Worm (Caenorhabditis elegans) whole organism, L4 larva: ENCODE results near the gene T28F3.9.

Experiments used
- F10B5.3 ChIP-seq: sonication (generic microtip); optimal IDR thresholded peaks from 2 replicates; lab custom pipeline; 2016; ENCODE audit warnings: mild to moderate bottlenecking, missing genetic modification characterization, missing compliant biosample characterization
- F26F4.8 ChIP-seq: fragments of 200-800 bp; sonication (Bioruptor generic); conservative IDR thresholded peaks from 2 replicates; pipeline ENCODE4 v1.3.6; 2022; ENCODE audit warnings: missing genetic modification characterization, missing compliant biosample characterization
- F37D6.2 ChIP-seq: sonication (generic microtip); optimal IDR thresholded peaks from 2 replicates; lab custom pipeline; 2016; ENCODE audit warnings: mild to moderate bottlenecking, missing genetic modification characterization, missing compliant biosample characterization
- R02D3.7 ChIP-seq: fragments of 150-350 bp; sonication (generic microtip); optimal IDR thresholded peaks from 3 replicates; lab custom pipeline; 2014; ENCODE audit warnings: missing biosample characterization, missing genetic modification characterization
- T20F7.1 ChIP-seq: fragments of 200-800 bp; sonication (Bioruptor generic); optimal IDR thresholded peaks from 2 replicates; lab custom pipeline; 2018; ENCODE audit warnings: mild to moderate bottlenecking, missing genetic modification characterization, missing compliant biosample characterization
- T26A8.4 ChIP-seq: fragments of 200-800 bp; sonication (Bioruptor generic); IDR thresholded peaks from 2 replicates; pipeline ENCODE4 v1.3.6; 2022; ENCODE audit warnings: missing genetic modification characterization, missing compliant biosample characterization
- Y48G9A.11 ChIP-seq: fragments of 200-800 bp; sonication (Bioruptor generic); IDR thresholded peaks from 2 replicates; pipeline ENCODE4 v1.3.6; 2022; ENCODE audit warnings: missing genetic modification reagents, missing genetic modification characterization, missing compliant biosample characterization
- aly-2 ChIP-seq: sonication (generic microtip); optimal IDR thresholded peaks from 2 replicates; lab custom pipeline; 2018; ENCODE audit warnings: missing biosample characterization, missing genetic modification characterization
- ama-1 ChIP-seq: fragments of 150-350 bp; optimal IDR thresholded peaks from 2 replicates; lab custom pipeline; 2014; ENCODE audit warnings: inconsistent platforms, mixed read lengths
- ceh-28 ChIP-seq: fragments of 150-350 bp; optimal IDR thresholded peaks from 2 replicates; lab custom pipeline; 2014; ENCODE audit warnings: missing biosample characterization, missing genetic modification reagents, missing genetic modification characterization
- ceh-32 ChIP-seq: sonication (generic microtip); optimal IDR thresholded peaks from 2 replicates; lab custom pipeline; 2016; ENCODE audit warnings: mild to moderate bottlenecking, missing genetic modification characterization, missing compliant biosample characterization; ENCODE audit not compliant: poor library complexity
- ces-1 ChIP-seq: fragments of 150-350 bp; sonication (generic microtip); optimal IDR thresholded peaks from 4 replicates; lab custom pipeline; 2014; ENCODE audit warnings: missing biosample characterization, missing genetic modification reagents, missing genetic modification characterization
- daf-19 ChIP-seq: fragments of 200-800 bp; sonication (Bioruptor generic); conservative IDR thresholded peaks from 2 replicates; pipeline ENCODE4 v1.3.6; 2022; ENCODE audit warnings: missing genetic modification characterization, missing compliant biosample characterization
- daf-8 ChIP-seq: fragments of 200-800 bp; sonication (Bioruptor generic); IDR thresholded peaks from 2 replicates; pipeline ENCODE4 v1.3.6; 2022; ENCODE audit warnings: missing genetic modification characterization, missing compliant biosample characterization
- dmd-6 ChIP-seq: fragments of 200-800 bp; sonication (Bioruptor generic); IDR thresholded peaks from 2 replicates; pipeline ENCODE4 v1.3.6; 2022; ENCODE audit warnings: missing genetic modification reagents, missing genetic modification characterization, missing compliant biosample characterization
- dmd-8 ChIP-seq: fragments of 200-800 bp; sonication (Bioruptor generic); IDR thresholded peaks from 2 replicates; pipeline ENCODE4 v1.3.6; 2022; ENCODE audit warnings: missing genetic modification characterization, missing compliant biosample characterization
- dmd-9 ChIP-seq: fragments of 200-800 bp; sonication (Bioruptor generic); IDR thresholded peaks from 2 replicates; pipeline ENCODE4 v1.3.6; 2022; ENCODE audit warnings: missing genetic modification reagents, missing genetic modification characterization, missing compliant biosample characterization
- egl-43 ChIP-seq: fragments of 200-800 bp; sonication (Bioruptor generic); IDR thresholded peaks from 2 replicates; pipeline ENCODE4 v1.3.6; 2022; ENCODE audit warnings: missing genetic modification reagents, missing genetic modification characterization, missing compliant biosample characterization
- fos-1 ChIP-seq: fragments of 150-350 bp; optimal IDR thresholded peaks from 2 replicates; lab custom pipeline; 2014; ENCODE audit warnings: missing biosample characterization, missing genetic modification characterization
- gei-8 ChIP-seq: fragments of 200-800 bp; sonication (Bioruptor generic); optimal IDR thresholded peaks from 2 replicates; lab custom pipeline; 2018; ENCODE audit warnings: mild to moderate bottlenecking, missing genetic modification characterization, missing compliant biosample characterization
- hlh-30 ChIP-seq: sonication (generic microtip); optimal IDR thresholded peaks from 2 replicates; lab custom pipeline; 2017; ENCODE audit warnings: antibody characterized with exemption, mild to moderate bottlenecking, missing genetic modification characterization, missing compliant biosample characterization; ENCODE audit not compliant: insufficient read depth
- lin-29 ChIP-seq: fragments of 200-800 bp; sonication (Bioruptor generic); IDR thresholded peaks from 2 replicates; pipeline ENCODE4 v1.3.6; 2022; ENCODE audit warnings: missing genetic modification reagents, missing genetic modification characterization, missing compliant biosample characterization
- lir-3 ChIP-seq: sonication (generic microtip); optimal IDR thresholded peaks from 2 replicates; lab custom pipeline; 2016; ENCODE audit warnings: mild to moderate bottlenecking, missing genetic modification characterization, missing compliant biosample characterization
- mdl-1 ChIP-seq, 2 experiments: fragments of 150-350 bp in 1 of 2; sonication (generic microtip) in 1 of 2; optimal IDR thresholded peaks; 2 replicates each; lab custom pipeline; 2014 to 2017; ENCODE audit warnings: missing biosample characterization in 2 of 2, missing genetic modification characterization in 2 of 2
- mep-1 ChIP-seq: fragments of 150-350 bp; sonication (generic microtip); optimal IDR thresholded peaks from 3 replicates; lab custom pipeline; 2014; ENCODE audit warnings: missing biosample characterization, missing genetic modification characterization
- mes-2 ChIP-seq: sonication (generic microtip); optimal IDR thresholded peaks from 2 replicates; lab custom pipeline; 2016; ENCODE audit warnings: missing genotype, mild to moderate bottlenecking, missing genetic modification characterization, missing compliant biosample characterization; ENCODE audit not compliant: poor library complexity, severe bottlenecking
- nhr-102 ChIP-seq: sonication (generic microtip); optimal IDR thresholded peaks from 2 replicates; lab custom pipeline; 2016; ENCODE audit warnings: mild to moderate bottlenecking, missing genetic modification characterization, moderate library complexity, missing compliant biosample characterization
- nhr-28 ChIP-seq: fragments of 150-350 bp; optimal IDR thresholded peaks from 2 replicates; lab custom pipeline; 2014; ENCODE audit warnings: missing biosample characterization, missing genetic modification characterization
- nhr-41 ChIP-seq: fragments of 200-800 bp; sonication (Bioruptor generic); IDR thresholded peaks from 2 replicates; pipeline ENCODE4 v1.3.6; 2022; ENCODE audit warnings: missing genetic modification reagents, missing genetic modification characterization, missing compliant biosample characterization
- nhr-48 ChIP-seq: sonication (generic microtip); optimal IDR thresholded peaks from 2 replicates; lab custom pipeline; 2016; ENCODE audit warnings: mild to moderate bottlenecking, missing genetic modification characterization, missing compliant biosample characterization
- nhr-77 ChIP-seq: fragments of 150-350 bp; optimal IDR thresholded peaks from 2 replicates; lab custom pipeline; 2014; ENCODE audit warnings: missing biosample characterization, missing genetic modification characterization
- php-3 ChIP-seq: fragments of 200-800 bp; sonication (Bioruptor generic); IDR thresholded peaks from 2 replicates; pipeline ENCODE4 v1.3.6; 2022; ENCODE audit warnings: missing genetic modification reagents, missing genetic modification characterization, missing compliant biosample characterization
- rbr-2 ChIP-seq: sonication (generic microtip); optimal IDR thresholded peaks from 2 replicates; lab custom pipeline; 2016; ENCODE audit warnings: missing genotype, missing genetic modification characterization, missing compliant biosample characterization
- saeg-2 ChIP-seq: fragments of 200-800 bp; sonication (Bioruptor generic); IDR thresholded peaks from 2 replicates; pipeline ENCODE4 v1.3.6; 2022; ENCODE audit warnings: missing genetic modification reagents, missing genetic modification characterization, missing compliant biosample characterization
- skn-1 ChIP-seq: fragments of 150-350 bp; optimal IDR thresholded peaks from 2 replicates; lab custom pipeline; 2014; ENCODE audit warnings: missing biosample characterization, missing genetic modification characterization
- unc-130 ChIP-seq: sonication (generic microtip); optimal IDR thresholded peaks from 2 replicates; lab custom pipeline; 2016; ENCODE audit warnings: missing genetic modification reagents, missing genetic modification characterization, missing compliant biosample characterization
- zip-2 ChIP-seq: fragments of 150-350 bp; optimal IDR thresholded peaks from 2 replicates; lab custom pipeline; 2014; ENCODE audit warnings: missing biosample characterization, missing genetic modification characterization
- ztf-11 ChIP-seq: fragments of 150-350 bp; optimal IDR thresholded peaks from 2 replicates; lab custom pipeline; 2014; ENCODE audit warnings: missing biosample characterization, missing genetic modification characterization
- ztf-7 ChIP-seq: fragments of 150-350 bp; optimal IDR thresholded peaks from 2 replicates; lab custom pipeline; 2014; ENCODE audit warnings: missing biosample characterization, missing genetic modification characterization

Gene T28F3.9

DNA sequence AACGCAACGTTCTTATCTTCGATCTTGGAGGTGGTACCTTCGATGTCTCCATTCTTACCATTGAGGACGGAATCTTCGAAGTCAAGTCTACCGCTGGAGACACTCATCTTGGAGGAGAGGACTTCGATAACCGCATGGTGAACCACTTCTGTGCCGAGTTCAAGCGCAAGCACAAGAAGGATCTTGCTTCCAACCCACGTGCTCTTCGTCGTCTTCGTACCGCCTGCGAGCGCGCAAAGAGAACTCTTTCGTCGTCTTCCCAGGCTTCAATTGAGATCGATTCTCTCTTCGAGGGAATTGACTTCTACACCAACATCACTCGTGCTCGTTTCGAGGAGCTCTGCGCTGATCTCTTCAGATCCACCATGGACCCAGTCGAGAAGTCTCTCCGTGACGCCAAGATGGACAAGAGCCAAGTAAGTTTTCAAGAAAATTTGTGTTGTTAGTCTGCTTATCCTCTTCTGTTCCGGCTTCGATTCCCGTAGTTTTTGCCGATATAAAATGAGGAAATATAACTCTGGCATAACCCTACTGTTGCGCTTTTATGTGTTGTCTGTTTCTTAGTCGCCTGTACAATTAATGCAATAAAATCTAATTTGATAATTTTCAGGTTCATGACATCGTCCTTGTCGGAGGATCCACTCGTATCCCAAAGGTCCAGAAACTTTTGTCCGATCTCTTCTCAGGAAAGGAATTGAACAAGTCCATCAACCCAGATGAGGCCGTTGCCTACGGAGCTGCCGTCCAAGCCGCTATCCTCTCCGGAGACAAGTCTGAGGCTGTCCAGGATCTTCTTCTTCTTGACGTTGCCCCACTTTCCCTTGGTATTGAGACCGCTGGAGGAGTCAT, 28.5 kb upstream of the T28F3.9 start (continued):
- TF ChIP-seq lin-29 (no peak), nhr-48 (tag; lab: Kevin White, UChicago) (no peak), dmd-9 (GFP tag; lab: Robert Waterston, UW) (no peak), ztf-7 (tag; lab: Kevin White, UChicago) (no peak), F10B5.3 (tag; lab: Kevin White, UChicago) (no peak), mes-2 (tag; lab: Kevin White, UChicago) (no peak), skn-1 (tag; lab: Kevin White, UChicago) (no peak)

ce11 chrIV:17280441-17280939, 27.8 kb upstream of the T28F3.9 start:
- no peak for TF ChIP-seq skn-1 (tag; lab: Kevin White, UChicago)
- no peak for TF ChIP-seq egl-43
- no peak for TF ChIP-seq nhr-102
- TF ChIP-seq Y48G9A.11 (GFP tag; lab: Robert Waterston, UW), result no peak
- TF ChIP-seq aly-2 (tag; lab: Kevin White, UChicago), result no peak
- no peak for TF ChIP-seq unc-130
- TF ChIP-seq rbr-2 (tag; lab: Kevin White, UChicago), result peak; percentile 17
- TF ChIP-seq ama-1 (lab: Kevin White, UChicago), result peak; percentile 75
- no peak for TF ChIP-seq zip-2
- no peak for TF ChIP-seq ztf-11 (tag; lab: Kevin White, UChicago)
- no peak for TF ChIP-seq T20F7.1 (GFP tag; lab: Kevin White, UChicago)
- no peak for TF ChIP-seq lir-3 (tag; lab: Kevin White, UChicago)
- no peak for TF ChIP-seq nhr-28 (tag; lab: Kevin White, UChicago)
- TF ChIP-seq nhr-41 (GFP tag; lab: Robert Waterston, UW), result no peak
- no peak for TF ChIP-seq gei-8
- no peak for TF ChIP-seq R02D3.7 (tag; lab: Kevin White, UChicago)
- TF ChIP-seq ceh-28 (tag; lab: Kevin White, UChicago), result no peak
- TF ChIP-seq lin-29, result no peak
- TF ChIP-seq mep-1 (tag; lab: Kevin White, UChicago), result no peak
- TF ChIP-seq dmd-6 (GFP tag; lab: Robert Waterston, UW), result peak; percentile 13; the same call in 1 of the 2 replicates
- no peak for TF ChIP-seq ces-1
- 0 out of 2 replicates have a peak, but pooled peaks have one; percentile 5 for TF ChIP-seq F26F4.8 (GFP tag; lab: Robert Waterston, UW)
- TF ChIP-seq saeg-2 (GFP tag; lab: Robert Waterston, UW), result no peak
- no peak for TF ChIP-seq mdl-1 (tag; optimal IDR thresholded peaks at IDR 0.05; lab: Kevin White, UChicago)
- TF ChIP-seq fos-1 (tag; lab: Kevin White, UChicago), result no peak
- TF ChIP-seq hlh-30 (tag; lab: Kevin White, UChicago), result peak; percentile 1
- no peak for TF ChIP-seq ceh-32 (tag; lab: Kevin White, UChicago)
- 0 out of 2 replicates have a peak, but pooled peaks have one; percentile 6 for TF ChIP-seq daf-19
- TF ChIP-seq daf-8, result no peak
- no peak for TF ChIP-seq nhr-77 (tag; lab: Kevin White, UChicago)
- TF ChIP-seq php-3, result no peak
- peak; percentile 22 for TF ChIP-seq mes-2 (tag; lab: Kevin White, UChicago)
- no peak for TF ChIP-seq F37D6.2 (tag; lab: Kevin White, UChicago)
- TF ChIP-seq T26A8.4 (GFP tag; lab: Robert Waterston, UW), result no peak
- no peak for TF ChIP-seq dmd-8
